Fruit fly (Drosophila melanogaster): Measurements from ENCODE around the gene CG6149.

The CG6149 gene

dm6 chr3L:11483135-11483534, 47.9 kb upstream of the CG6149 start (continued):
- TF ChIP-seq CG34406 (GFP tag; optimal IDR thresholded peaks at IDR 0.05), result peak; percentile 55
- TF ChIP-seq Hr4 (GFP tag; optimal IDR thresholded peaks at IDR 0.05), result peak; percentile 65
- TF ChIP-seq Blimp-1 (GFP tag; optimal IDR thresholded peaks at IDR 0.05), result peak; percentile 14
- peak; percentile 70 for TF ChIP-seq CG8119 (GFP tag; IDR thresholded peaks at IDR 0.05)
- peak; percentile 76 for TF ChIP-seq CG10669 (GFP tag; optimal IDR thresholded peaks at IDR 0.05)
- TF ChIP-seq fkh (GFP tag; optimal IDR thresholded peaks at IDR 0.05), result no peak
- peak; percentile 75 for TF ChIP-seq acj6 (GFP tag; optimal IDR thresholded peaks at IDR 0.05)
- peak; percentile 61 for TF ChIP-seq dsx (GFP tag; optimal IDR thresholded peaks at IDR 0.05; ENCODE audit: poor library complexity, severe bottlenecking)
- peak; percentile 5 for TF ChIP-seq CG6854 (GFP tag; optimal IDR thresholded peaks at IDR 0.05)
- no peak for TF ChIP-seq fd85E (GFP tag; optimal IDR thresholded peaks at IDR 0.05)
- TF ChIP-seq net (GFP tag; optimal IDR thresholded peaks at IDR 0.05), result peak; percentile 61

dm6 chr3L:11480304-11480703, 45.0 kb upstream of the CG6149 start:
- no peak for TF ChIP-seq Ets96B (tag; optimal IDR thresholded peaks at IDR 0.05)
- no peak for TF ChIP-seq Hr4 (GFP tag; optimal IDR thresholded peaks at IDR 0.05)
- no peak for TF ChIP-seq CG16779 (tag; optimal IDR thresholded peaks at IDR 0.05)
- no peak for TF ChIP-seq ss (GFP tag; optimal IDR thresholded peaks at IDR 0.05)

DNA sequence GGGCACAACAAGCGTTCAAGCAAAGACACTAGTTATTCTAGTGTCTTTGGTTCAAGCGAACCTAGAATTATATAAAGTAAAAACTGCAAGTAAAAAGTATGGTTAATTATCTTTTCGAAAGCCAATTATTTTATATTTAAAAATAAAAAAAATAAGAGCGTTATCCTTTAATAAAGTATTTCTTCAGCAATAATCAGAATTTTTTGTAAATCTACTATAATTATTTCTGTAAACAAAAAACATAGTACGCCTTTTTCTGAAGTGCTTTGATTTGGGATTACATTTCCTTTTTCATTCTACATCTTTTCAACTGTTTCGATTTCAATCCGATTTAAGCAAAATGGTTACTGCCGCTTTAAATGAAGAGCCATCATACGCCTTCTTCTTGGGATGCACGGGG, 39.4 kb upstream of the CG6149 start, which contains the start of gene Vha16-2:
Gene Vha16-2, plus strand, starts transcription at position 301 of the 400 bp plus-strand sequence.
- TF ChIP-seq topi (GFP tag; optimal IDR thresholded peaks at IDR 0.05) (no peak), Sox15 (GFP tag; optimal IDR thresholded peaks at IDR 0.05) (no peak), Lpt (GFP tag; optimal IDR thresholded peaks at IDR 0.05) (no peak), CG11762 (GFP tag; optimal IDR thresholded peaks at IDR 0.05; ENCODE audit: insufficient read depth) (no peak), CG3032 (tag; optimal IDR thresholded peaks at IDR 0.05) (no peak), Gug (GFP tag; IDR thresholded peaks at IDR 0.05) (no peak), Hr39 (GFP tag; optimal IDR thresholded peaks at IDR 0.05) (no peak), dac (GFP tag; optimal IDR thresholded peaks at IDR 0.05) (no peak), svp (GFP tag) (no peak), spab (GFP tag; optimal IDR thresholded peaks at IDR 0.05) (no peak), CG9139 (GFP tag; optimal IDR thresholded peaks at IDR 0.05) (no peak), CG6792 (GFP tag; optimal IDR thresholded peaks at IDR 0.05) (no peak), esn (GFP tag; optimal IDR thresholded peaks at IDR 0.05) (no peak), dsx (GFP tag; optimal IDR thresholded peaks at IDR 0.05; ENCODE audit: poor library complexity, severe bottlenecking) (no peak), Hr4 (GFP tag; optimal IDR thresholded peaks at IDR 0.05) (no peak), CG4318 (GFP tag; optimal IDR thresholded peaks at IDR 0.05) (no peak), CG1621 (tag; optimal IDR thresholded peaks at IDR 0.05) (no peak)

- no peak for TF ChIP-seq CG1621 (tag; optimal IDR thresholded peaks at IDR 0.05)
- TF ChIP-seq CG8119 (GFP tag; IDR thresholded peaks at IDR 0.05), result no peak
- no peak for TF ChIP-seq Eip75B (GFP tag; optimal IDR thresholded peaks at IDR 0.05)
- TF ChIP-seq net (GFP tag; optimal IDR thresholded peaks at IDR 0.05), result no peak
- no peak for TF ChIP-seq CG16779 (tag; optimal IDR thresholded peaks at IDR 0.05)
- TF ChIP-seq Lpt (GFP tag; optimal IDR thresholded peaks at IDR 0.05), result no peak
- TF ChIP-seq Smox (GFP tag; optimal IDR thresholded peaks at IDR 0.05), result no peak
- no peak for TF ChIP-seq salr (GFP tag; optimal IDR thresholded peaks at IDR 0.05)
- no peak for TF ChIP-seq CG15336 (GFP tag; IDR thresholded peaks at IDR 0.05)
- TF ChIP-seq CG8319 (GFP tag; optimal IDR thresholded peaks at IDR 0.05), result no peak
- TF ChIP-seq Blimp-1 (GFP tag; optimal IDR thresholded peaks at IDR 0.05), result no peak
- no peak for TF ChIP-seq eg (GFP tag; IDR thresholded peaks at IDR 0.05)
- no peak for TF ChIP-seq CG11762 (GFP tag; optimal IDR thresholded peaks at IDR 0.05; ENCODE audit: insufficient read depth)
- no peak for TF ChIP-seq Met (GFP tag; optimal IDR thresholded peaks at IDR 0.05)
- no peak for TF ChIP-seq CG34406 (GFP tag; optimal IDR thresholded peaks at IDR 0.05)
- no peak for TF ChIP-seq CG6276 (GFP tag; optimal IDR thresholded peaks at IDR 0.05)
- no peak for TF ChIP-seq CG11294 (GFP tag; IDR thresholded peaks at IDR 0.05)
- TF ChIP-seq CG9139 (GFP tag; optimal IDR thresholded peaks at IDR 0.05), result no peak
These were observed 37.7 kb upstream of the CG6149 start, which contains the start of gene Vha16-3 for dm6 chr3L:11472991-11473390. TSS of gene Vha16-3 (plus strand) at chr3L:11473291.

Data from whole organism, prepupa.